Fruit fly (Drosophila melanogaster) whole organism: Measurements from ENCODE around the gene CG14237.

ENCODE experiments used
- CG8478 ChIP-seq: fragments of >200 bp; optimal IDR thresholded peaks from 2 replicates; lab custom pipeline; 2018; ENCODE audit warnings: inconsistent platforms
- Dll ChIP-seq: fragments of >200 bp; optimal IDR thresholded peaks from 2 replicates; lab custom pipeline; 2017
- EcR ChIP-seq, 2 experiments: fragments of >200 bp; optimal IDR thresholded peaks; 2 replicates each; lab custom pipeline; 2017; ENCODE audit warnings: missing biosample characterization in 2 of 2, missing genetic modification characterization in 2 of 2, missing genetic modification reagents in 2 of 2
- psq ChIP-seq: fragments of >200 bp; optimal IDR thresholded peaks from 2 replicates; lab custom pipeline; 2017

- TF ChIP-seq CG8478 (lab: Kevin White, UChicago) (no peak), Dll (lab: Kevin White, UChicago) (no peak), psq (lab: Kevin White, UChicago) (no peak), EcR (GFP tag; optimal IDR thresholded peaks at IDR 0.05; lab: Kevin White, UChicago) (no peak)
Observed at dm6 chr3R:26502072-26502471, 45.4 kb downstream of the CG14237 start.
